Worm (Caenorhabditis elegans) whole organism, L4 larva: ENCODE results near the gene iars-1.
A peak's percentile ranks its signal among the peaks of the same experiment; 100 is the strongest.

ENCODE experiments used
- F10B5.3 ChIP-seq: sonication (generic microtip); optimal IDR thresholded peaks from 2 replicates; lab custom pipeline; 2016; ENCODE audit warnings: mild to moderate bottlenecking, missing genetic modification characterization, missing compliant biosample characterization
- R02D3.7 ChIP-seq: fragments of 150-350 bp; sonication (generic microtip); optimal IDR thresholded peaks from 3 replicates; lab custom pipeline; 2014; ENCODE audit warnings: missing biosample characterization, missing genetic modification characterization
- T20F7.1 ChIP-seq: fragments of 200-800 bp; sonication (Bioruptor generic); optimal IDR thresholded peaks from 2 replicates; lab custom pipeline; 2018; ENCODE audit warnings: mild to moderate bottlenecking, missing genetic modification characterization, missing compliant biosample characterization
- T26A8.4 ChIP-seq: fragments of 200-800 bp; sonication (Bioruptor generic); IDR thresholded peaks from 2 replicates; pipeline ENCODE4 v1.3.6; 2022; ENCODE audit warnings: missing genetic modification characterization, missing compliant biosample characterization
- Y105C5A.15 ChIP-seq: fragments of 200-800 bp; sonication (Bioruptor generic); IDR thresholded peaks from 2 replicates; pipeline ENCODE4 v1.3.6; 2022; ENCODE audit warnings: missing genetic modification characterization, missing compliant biosample characterization
- Y48G9A.11 ChIP-seq: fragments of 200-800 bp; sonication (Bioruptor generic); IDR thresholded peaks from 2 replicates; pipeline ENCODE4 v1.3.6; 2022; ENCODE audit warnings: missing genetic modification reagents, missing genetic modification characterization, missing compliant biosample characterization
- Y5F2A.4 ChIP-seq: fragments of 200-800 bp; sonication (Bioruptor generic); optimal IDR thresholded peaks from 2 replicates; lab custom pipeline; 2018; ENCODE audit warnings: mild to moderate bottlenecking, missing genetic modification characterization, missing compliant biosample characterization
- Y75B8A.6 ChIP-seq: fragments of 200-800 bp; sonication (Bioruptor generic); IDR thresholded peaks from 2 replicates; pipeline ENCODE4 v1.3.6; 2022; ENCODE audit warnings: missing genetic modification reagents, missing genetic modification characterization, missing compliant biosample characterization
- aha-1 ChIP-seq: fragments of 150-350 bp; peaks from one replicate; lab custom pipeline; 2014; ENCODE audit warnings: missing biosample characterization, missing genetic modification characterization
- aly-2 ChIP-seq: sonication (generic microtip); optimal IDR thresholded peaks from 2 replicates; lab custom pipeline; 2018; ENCODE audit warnings: missing biosample characterization, missing genetic modification characterization
- ama-1 ChIP-seq: fragments of 150-350 bp; optimal IDR thresholded peaks from 2 replicates; lab custom pipeline; 2014; ENCODE audit warnings: inconsistent platforms, mixed read lengths
- ceh-20 ChIP-seq: fragments of 200-800 bp; sonication (Bioruptor generic); IDR thresholded peaks from 2 replicates; pipeline ENCODE4 v1.3.6; 2022; ENCODE audit warnings: missing genetic modification reagents, missing genetic modification characterization, missing compliant biosample characterization
- ceh-82 ChIP-seq: sonication (generic microtip); optimal IDR thresholded peaks from 2 replicates; lab custom pipeline; 2017; ENCODE audit warnings: missing biosample characterization, missing genetic modification characterization
- ces-1 ChIP-seq: fragments of 150-350 bp; sonication (generic microtip); optimal IDR thresholded peaks from 4 replicates; lab custom pipeline; 2014; ENCODE audit warnings: missing biosample characterization, missing genetic modification reagents, missing genetic modification characterization
- cey-2 ChIP-seq: sonication (generic microtip); optimal IDR thresholded peaks from 3 replicates; lab custom pipeline; 2017; ENCODE audit warnings: missing genetic modification characterization, mild to moderate bottlenecking, missing compliant biosample characterization, antibody characterized with exemption, borderline replicate concordance; ENCODE audit not compliant: insufficient read depth
- daf-12 ChIP-seq: fragments of 150-350 bp; optimal IDR thresholded peaks from 2 replicates; lab custom pipeline; 2014; ENCODE audit warnings: missing biosample characterization, missing genetic modification reagents, missing genetic modification characterization
- daf-16 ChIP-seq, 3 experiments: sonication (generic microtip); optimal IDR thresholded peaks; 2 replicates each; lab custom pipeline; 2016 to 2017; ENCODE audit warnings: missing genetic modification characterization in 3 of 3, missing genetic modification reagents in 3 of 3, mild to moderate bottlenecking in 2 of 3, missing compliant biosample characterization in 2 of 3, missing biosample characterization in 1 of 3, moderate library complexity in 1 of 3
- egl-27 ChIP-seq: sonication (generic microtip); optimal IDR thresholded peaks from 3 replicates; lab custom pipeline; 2017; ENCODE audit warnings: missing biosample characterization, missing genetic modification reagents, missing genetic modification characterization
- gei-8 ChIP-seq: fragments of 200-800 bp; sonication (Bioruptor generic); optimal IDR thresholded peaks from 2 replicates; lab custom pipeline; 2018; ENCODE audit warnings: mild to moderate bottlenecking, missing genetic modification characterization, missing compliant biosample characterization
- hif-1 ChIP-seq, 2 experiments: sonication (generic microtip); optimal IDR thresholded peaks; 2 replicates each; lab custom pipeline; 2016 to 2017; ENCODE audit warnings: missing compliant biosample characterization in 2 of 2, missing genetic modification characterization in 2 of 2, missing genetic modification reagents in 2 of 2, missing genotype in 2 of 2, mild to moderate bottlenecking in 1 of 2
- hlh-11 ChIP-seq: fragments of 200-800 bp; sonication (Bioruptor generic); optimal IDR thresholded peaks from 2 replicates; lab custom pipeline; 2018; ENCODE audit warnings: mild to moderate bottlenecking, missing genetic modification characterization, missing compliant biosample characterization
- madf-5 ChIP-seq, 2 experiments: fragments of 200-800 bp; sonication (Bioruptor generic); IDR thresholded peaks; 2 replicates each; pipeline ENCODE4 v1.3.6; 2022; ENCODE audit warnings: missing compliant biosample characterization in 2 of 2, missing genetic modification characterization in 2 of 2
- mdl-1 ChIP-seq, 2 experiments: fragments of 150-350 bp in 1 of 2; sonication (generic microtip) in 1 of 2; optimal IDR thresholded peaks; 2 replicates each; lab custom pipeline; 2014 to 2017; ENCODE audit warnings: missing biosample characterization in 2 of 2, missing genetic modification characterization in 2 of 2
- mdt-29 ChIP-seq: fragments of 200-800 bp; sonication (Bioruptor generic); IDR thresholded peaks from 2 replicates; pipeline ENCODE4 v1.3.6; 2022; ENCODE audit warnings: missing genetic modification reagents, missing genetic modification characterization, missing compliant biosample characterization
- mes-2 ChIP-seq: sonication (generic microtip); optimal IDR thresholded peaks from 2 replicates; lab custom pipeline; 2016; ENCODE audit warnings: missing genotype, mild to moderate bottlenecking, missing genetic modification characterization, missing compliant biosample characterization; ENCODE audit not compliant: poor library complexity, severe bottlenecking
- mxl-2 ChIP-seq: fragments of 200-800 bp; sonication (Bioruptor generic); conservative IDR thresholded peaks from 2 replicates; pipeline ENCODE4 v1.3.6; 2022; ENCODE audit warnings: missing genetic modification reagents, missing genetic modification characterization, missing compliant biosample characterization
- nhr-10 ChIP-seq: fragments of 150-350 bp; optimal IDR thresholded peaks from 2 replicates; lab custom pipeline; 2014; ENCODE audit warnings: missing biosample characterization, missing genetic modification characterization
- nhr-237 ChIP-seq: sonication (generic microtip); optimal IDR thresholded peaks from 2 replicates; lab custom pipeline; 2017; ENCODE audit warnings: missing biosample characterization, missing genetic modification characterization
- nhr-25 ChIP-seq: sonication (generic microtip); optimal IDR thresholded peaks from 2 replicates; lab custom pipeline; 2017; ENCODE audit warnings: missing genetic modification characterization, mild to moderate bottlenecking, missing compliant biosample characterization, antibody characterized with exemption, moderate library complexity, borderline replicate concordance; ENCODE audit not compliant: insufficient read depth
- nhr-28 ChIP-seq: fragments of 150-350 bp; optimal IDR thresholded peaks from 2 replicates; lab custom pipeline; 2014; ENCODE audit warnings: missing biosample characterization, missing genetic modification characterization
- sdz-12 ChIP-seq: fragments of 200-800 bp; sonication (Bioruptor generic); optimal IDR thresholded peaks from 2 replicates; lab custom pipeline; 2018; ENCODE audit warnings: mild to moderate bottlenecking, missing genetic modification characterization, missing compliant biosample characterization
- set-16 ChIP-seq: fragments of 200-800 bp; sonication (Bioruptor generic); IDR thresholded peaks from 2 replicates; pipeline ENCODE4 v1.3.6; 2022; ENCODE audit warnings: missing genetic modification reagents, missing genetic modification characterization, missing compliant biosample characterization
- snpc-4 ChIP-seq: fragments of 150-350 bp; optimal IDR thresholded peaks from 2 replicates; lab custom pipeline; 2014; ENCODE audit warnings: missing biosample characterization, missing genetic modification characterization
- tag-97 ChIP-seq: fragments of 200-800 bp; sonication (Bioruptor generic); IDR thresholded peaks from 2 replicates; pipeline ENCODE4 v1.3.6; 2022; ENCODE audit warnings: missing genetic modification characterization, missing compliant biosample characterization
- tra-1 ChIP-seq: fragments of 200-800 bp; sonication (Bioruptor generic); IDR thresholded peaks from 2 replicates; pipeline ENCODE4 v1.3.6; 2022; ENCODE audit warnings: missing genetic modification reagents, missing genetic modification characterization, missing compliant biosample characterization
- unc-130 ChIP-seq: sonication (generic microtip); optimal IDR thresholded peaks from 2 replicates; lab custom pipeline; 2016; ENCODE audit warnings: missing genetic modification reagents, missing genetic modification characterization, missing compliant biosample characterization
- vab-7 ChIP-seq: fragments of 200-800 bp; sonication (Bioruptor generic); IDR thresholded peaks from 2 replicates; pipeline ENCODE4 v1.3.6; 2022; ENCODE audit warnings: missing genetic modification reagents, missing genetic modification characterization, missing compliant biosample characterization
- zfp-3 ChIP-seq: fragments of 200-800 bp; sonication (Bioruptor generic); conservative IDR thresholded peaks from 2 replicates; pipeline ENCODE4 v1.3.6; 2022; ENCODE audit warnings: missing genetic modification reagents, missing genetic modification characterization, missing compliant biosample characterization
- zip-11 ChIP-seq: fragments of 200-800 bp; sonication (Bioruptor generic); IDR thresholded peaks from 2 replicates; pipeline ENCODE4 v1.3.6; 2022; ENCODE audit warnings: missing genetic modification characterization, missing compliant biosample characterization
- zip-2 ChIP-seq: fragments of 150-350 bp; optimal IDR thresholded peaks from 2 replicates; lab custom pipeline; 2014; ENCODE audit warnings: missing biosample characterization, missing genetic modification characterization

The iars-1 gene

ce11 chrIV:10380626-10381025 lies 12.2 kb downstream of the iars-1 start (continued):
- 0 out of 2 replicates have a peak, but pooled peaks have one; percentile 21 for TF ChIP-seq T26A8.4 (GFP tag; lab: Robert Waterston, UW)
- TF ChIP-seq ceh-20 (GFP tag; lab: Robert Waterston, UW): peak; percentile 62; the same call in 1 of the 2 replicates
- no peak for TF ChIP-seq Y75B8A.6 (GFP tag; lab: Robert Waterston, UW)
- TF ChIP-seq mdl-1 (tag; optimal IDR thresholded peaks at IDR 0.05; lab: Kevin White, UChicago): peak; percentile 57 to 89
- no peak for TF ChIP-seq mdt-29 (GFP tag; lab: Robert Waterston, UW)
- no peak for TF ChIP-seq Y5F2A.4 (GFP tag; lab: Kevin White, UChicago)
- no peak for TF ChIP-seq ceh-82 (tag; lab: Kevin White, UChicago)
- TF ChIP-seq aha-1 (tag; lab: Kevin White, UChicago): peak; percentile 98
- peak; percentile 61 for TF ChIP-seq ama-1 (lab: Kevin White, UChicago)
- no peak for TF ChIP-seq nhr-237 (tag; lab: Kevin White, UChicago)
- no peak for TF ChIP-seq cey-2 (tag; lab: Kevin White, UChicago)
- no peak for TF ChIP-seq T20F7.1 (GFP tag; lab: Kevin White, UChicago)
- 0 out of 2 replicates have a peak, but pooled peaks have one; percentile 40 for TF ChIP-seq tra-1 (GFP tag; lab: Robert Waterston, UW)
- TF ChIP-seq zip-11: no peak
- peak in 1 of 2 experiments; percentile 29 for TF ChIP-seq daf-16 (GFP tag; optimal IDR thresholded peaks at IDR 0.05; lab: Kevin White, UChicago)
- peak; percentile 44 for TF ChIP-seq daf-16 (tag; optimal IDR thresholded peaks at IDR 0.05; lab: Kevin White, UChicago)
- TF ChIP-seq hlh-11 (tag; lab: Kevin White, UChicago): peak; percentile 82
- no peak for TF ChIP-seq snpc-4
- TF ChIP-seq F10B5.3 (tag; lab: Kevin White, UChicago): no peak
- TF ChIP-seq zfp-3 (GFP tag; lab: Robert Waterston, UW): no peak
- TF ChIP-seq sdz-12 (GFP tag; lab: Kevin White, UChicago): no peak
- no peak for TF ChIP-seq nhr-10
- TF ChIP-seq nhr-25 (tag; lab: Kevin White, UChicago): no peak
- no peak for TF ChIP-seq R02D3.7
- TF ChIP-seq tag-97 (GFP tag; lab: Robert Waterston, UW): no peak
- no peak for TF ChIP-seq ces-1
- TF ChIP-seq mxl-2: no peak
- TF ChIP-seq madf-5 (GFP tag; IDR thresholded peaks at IDR 0.05; lab: Robert Waterston, UW): no peak
- TF ChIP-seq hif-1 (tag; optimal IDR thresholded peaks at IDR 0.05; lab: Kevin White, UChicago): peak in 1 of 2 experiments; percentile 52
- TF ChIP-seq daf-12 (tag; lab: Kevin White, UChicago): no peak
- TF ChIP-seq egl-27 (tag; lab: Kevin White, UChicago): no peak

- TF ChIP-seq unc-130 (peak; percentile 3), aly-2 (tag; lab: Kevin White, UChicago) (peak; percentile 32), Y48G9A.11 (0 out of 2 replicates have a peak, but pooled peaks have one; percentile 12), nhr-28 (no peak), mes-2 (peak; percentile 52), gei-8 (no peak), vab-7 (GFP tag; lab: Robert Waterston, UW) (no peak), zip-2 (tag; lab: Kevin White, UChicago) (no peak), set-16 (GFP tag; lab: Robert Waterston, UW) (no peak), Y105C5A.15 (GFP tag; lab: Robert Waterston, UW) (no peak), T26A8.4 (GFP tag; lab: Robert Waterston, UW) (no peak)
These were observed 12.6 kb downstream of the iars-1 start for ce11 chrIV:10381035-10381434.
